Worm (Caenorhabditis elegans) whole organism, L2 larva: Measurements from ENCODE around the gene twk-48.
A peak's percentile ranks its signal among the peaks of the same experiment; 100 is the strongest.

Experiments
- C34F6.9 ChIP-seq: fragments of 150-350 bp; optimal IDR thresholded peaks from 2 replicates; lab custom pipeline; 2014; ENCODE audit warnings: missing biosample characterization, missing genetic modification characterization
- R02D3.7 ChIP-seq: fragments of 150-350 bp; optimal IDR thresholded peaks from 2 replicates; lab custom pipeline; 2014; ENCODE audit warnings: missing biosample characterization, missing genetic modification characterization
- Y55F3AM.14 ChIP-seq: fragments of 200-800 bp; sonication (Bioruptor generic); optimal IDR thresholded peaks from 2 replicates; lab custom pipeline; 2018; ENCODE audit warnings: mild to moderate bottlenecking, missing genetic modification characterization, missing compliant biosample characterization
- ZK546.5 ChIP-seq: sonication (generic microtip); optimal IDR thresholded peaks from 2 replicates; lab custom pipeline; 2017; ENCODE audit warnings: missing biosample characterization, missing genetic modification characterization
- alr-1 ChIP-seq: fragments of 150-350 bp; optimal IDR thresholded peaks from 2 replicates; lab custom pipeline; 2014; ENCODE audit warnings: missing biosample characterization, missing genetic modification characterization
- aly-2 ChIP-seq: fragments of 150-350 bp; optimal IDR thresholded peaks from 2 replicates; lab custom pipeline; 2014; ENCODE audit warnings: missing biosample characterization, missing genetic modification characterization
- ama-1 ChIP-seq: fragments of 150-350 bp; optimal IDR thresholded peaks from 2 replicates; lab custom pipeline; 2018; ENCODE audit warnings: inconsistent platforms
- blmp-1 ChIP-seq: sonication (generic microtip); optimal IDR thresholded peaks from 2 replicates; lab custom pipeline; 2017; ENCODE audit warnings: missing genetic modification characterization, mild to moderate bottlenecking, missing compliant biosample characterization, antibody characterized with exemption, moderate library complexity; ENCODE audit not compliant: insufficient read depth
- ceh-16 ChIP-seq: fragments of 150-350 bp; optimal IDR thresholded peaks from 2 replicates; lab custom pipeline; 2014; ENCODE audit warnings: missing biosample characterization, missing genetic modification characterization
- ceh-82 ChIP-seq: fragments of 150-350 bp; optimal IDR thresholded peaks from 2 replicates; lab custom pipeline; 2014; ENCODE audit warnings: missing biosample characterization, missing genetic modification characterization
- crh-2 ChIP-seq: sonication (generic microtip); optimal IDR thresholded peaks from 2 replicates; lab custom pipeline; 2017; ENCODE audit warnings: missing biosample characterization, missing genetic modification characterization
- dmd-4 ChIP-seq: sonication (generic microtip); optimal IDR thresholded peaks from 2 replicates; lab custom pipeline; 2017; ENCODE audit warnings: missing biosample characterization, missing genetic modification characterization
- egl-27 ChIP-seq: sonication (generic microtip); optimal IDR thresholded peaks from 3 replicates; lab custom pipeline; 2017; ENCODE audit warnings: missing biosample characterization, missing genetic modification reagents, missing genetic modification characterization
- elt-1 ChIP-seq: fragments of 150-350 bp; optimal IDR thresholded peaks from 2 replicates; lab custom pipeline; 2014; ENCODE audit warnings: missing biosample characterization, missing genetic modification characterization
- fos-1 ChIP-seq: fragments of 150-350 bp; optimal IDR thresholded peaks from 2 replicates; lab custom pipeline; 2014; ENCODE audit warnings: missing biosample characterization, missing genetic modification characterization
- gmeb-1 ChIP-seq: fragments of 150-350 bp; optimal IDR thresholded peaks from 2 replicates; lab custom pipeline; 2014; ENCODE audit warnings: missing biosample characterization, missing genetic modification characterization
- lin-11 ChIP-seq: fragments of 150-350 bp; sonication (generic microtip); optimal IDR thresholded peaks from 2 replicates; lab custom pipeline; 2014; ENCODE audit warnings: missing biosample characterization, missing genetic modification characterization, inconsistent platforms, mixed read lengths
- lin-13 ChIP-seq: fragments of 150-350 bp; optimal IDR thresholded peaks from 2 replicates; lab custom pipeline; 2014; ENCODE audit warnings: missing biosample characterization, missing genetic modification reagents, missing genetic modification characterization
- lin-39 ChIP-seq: fragments of 150-350 bp; optimal IDR thresholded peaks from 2 replicates; lab custom pipeline; 2014; ENCODE audit warnings: missing biosample characterization, missing genetic modification reagents, missing genetic modification characterization
- lsy-2 ChIP-seq, 2 experiments: fragments of 150-350 bp in 1 of 2; sonication (generic microtip) in 1 of 2; optimal IDR thresholded peaks; 2 replicates each; lab custom pipeline; 2014 to 2017; ENCODE audit warnings: missing biosample characterization in 2 of 2, missing genetic modification characterization in 2 of 2
- mab-5 ChIP-seq: fragments of 150-350 bp; optimal IDR thresholded peaks from 2 replicates; lab custom pipeline; 2014; ENCODE audit warnings: missing biosample characterization, missing genetic modification characterization
- mbf-1 ChIP-seq: sonication (generic microtip); optimal IDR thresholded peaks from 2 replicates; lab custom pipeline; 2017; ENCODE audit warnings: missing biosample characterization, missing genetic modification characterization
- mdl-1 ChIP-seq, 2 experiments: fragments of 150-350 bp in 1 of 2; sonication (generic microtip) in 1 of 2; optimal IDR thresholded peaks; 2 replicates each; lab custom pipeline; 2017; ENCODE audit warnings: missing biosample characterization in 2 of 2, missing genetic modification characterization in 2 of 2
- nhr-10 ChIP-seq: sonication (generic microtip); optimal IDR thresholded peaks from 2 replicates; lab custom pipeline; 2017; ENCODE audit warnings: missing biosample characterization, missing genetic modification characterization
- nhr-11 ChIP-seq: fragments of 150-350 bp; optimal IDR thresholded peaks from 2 replicates; lab custom pipeline; 2014; ENCODE audit warnings: missing biosample characterization, missing genetic modification characterization
- nhr-12 ChIP-seq: fragments of 150-350 bp; optimal IDR thresholded peaks from 2 replicates; lab custom pipeline; 2014; ENCODE audit warnings: missing biosample characterization, missing genetic modification characterization
- nhr-129 ChIP-seq: fragments of 150-350 bp; optimal IDR thresholded peaks from 2 replicates; lab custom pipeline; 2014; ENCODE audit warnings: missing biosample characterization, missing genetic modification characterization
- nhr-23 ChIP-seq: fragments of 150-350 bp; optimal IDR thresholded peaks from 2 replicates; lab custom pipeline; 2014; ENCODE audit warnings: missing biosample characterization, missing genetic modification reagents, missing genetic modification characterization
- nhr-237 ChIP-seq: fragments of 150-350 bp; optimal IDR thresholded peaks from 2 replicates; lab custom pipeline; 2014; ENCODE audit warnings: missing biosample characterization, missing genetic modification characterization
- nhr-25 ChIP-seq: fragments of 150-350 bp; sonication (generic microtip); optimal IDR thresholded peaks from 3 replicates; lab custom pipeline; 2014; ENCODE audit warnings: missing biosample characterization, missing genetic modification characterization
- nhr-6 ChIP-seq: fragments of 150-350 bp; optimal IDR thresholded peaks from 2 replicates; lab custom pipeline; 2014; ENCODE audit warnings: missing biosample characterization, missing genetic modification characterization
- nhr-77 ChIP-seq: fragments of 150-350 bp; optimal IDR thresholded peaks from 2 replicates; lab custom pipeline; 2014; ENCODE audit warnings: missing biosample characterization, missing genetic modification characterization
- peb-1 ChIP-seq: fragments of 150-350 bp; optimal IDR thresholded peaks from 2 replicates; lab custom pipeline; 2014; ENCODE audit warnings: missing biosample characterization, missing genetic modification characterization
- sem-4 ChIP-seq: fragments of 150-350 bp; optimal IDR thresholded peaks from 2 replicates; lab custom pipeline; 2014; ENCODE audit warnings: missing biosample characterization, missing genetic modification reagents, missing genetic modification characterization
- skn-1 ChIP-seq: sonication (generic microtip); optimal IDR thresholded peaks from 2 replicates; lab custom pipeline; 2017; ENCODE audit warnings: missing biosample characterization, missing genetic modification characterization
- sma-3 ChIP-seq: sonication (generic microtip); optimal IDR thresholded peaks from 2 replicates; lab custom pipeline; 2016; ENCODE audit warnings: missing genetic modification reagents, missing genetic modification characterization, missing compliant biosample characterization
- sma-9 ChIP-seq, 2 experiments: fragments of 150-350 bp in 1 of 2; sonication (generic microtip) in 1 of 2; optimal IDR thresholded peaks; 2 replicates each; lab custom pipeline; 2014 to 2016; ENCODE audit warnings: missing genetic modification characterization in 2 of 2, mild to moderate bottlenecking in 1 of 2, missing biosample characterization in 1 of 2, missing compliant biosample characterization in 1 of 2, missing genetic modification reagents in 1 of 2, moderate library complexity in 1 of 2
- unc-39 ChIP-seq: fragments of 150-350 bp; optimal IDR thresholded peaks from 2 replicates; lab custom pipeline; 2014; ENCODE audit warnings: missing biosample characterization, missing genetic modification characterization
- unc-55 ChIP-seq: fragments of 150-350 bp; sonication (generic microtip); optimal IDR thresholded peaks from 3 replicates; lab custom pipeline; 2014; ENCODE audit warnings: missing biosample characterization, missing genetic modification reagents, missing genetic modification characterization
- unc-62 ChIP-seq: fragments of 150-350 bp; optimal IDR thresholded peaks from 2 replicates; lab custom pipeline; 2014; ENCODE audit warnings: missing biosample characterization, missing genetic modification reagents, missing genetic modification characterization
- zag-1 ChIP-seq: fragments of 150-350 bp; optimal IDR thresholded peaks from 2 replicates; lab custom pipeline; 2014; ENCODE audit warnings: missing biosample characterization, missing genetic modification characterization
- ztf-1 ChIP-seq: fragments of 200-800 bp; sonication (Bioruptor generic); conservative IDR thresholded peaks from 2 replicates; pipeline ENCODE4 v1.3.6; 2022; ENCODE audit warnings: missing genetic modification characterization, missing compliant biosample characterization
- ztf-4 ChIP-seq: fragments of 150-350 bp; optimal IDR thresholded peaks from 2 replicates; lab custom pipeline; 2014; ENCODE audit warnings: missing biosample characterization, missing genetic modification characterization

Gene twk-48

ce11 chrIII:9892855-9893254 lies 32.3 kb downstream of the twk-48 start, which contains the start of gene mam-7:
Gene mam-7 (plus strand): TSS chrIII:9893155.
- no peak for TF ChIP-seq lin-13
- TF ChIP-seq Y55F3AM.14 (GFP tag; lab: Kevin White, UChicago): no peak
- no peak for TF ChIP-seq alr-1 (tag; lab: Kevin White, UChicago)
- no peak for TF ChIP-seq lsy-2 (tag; optimal IDR thresholded peaks at IDR 0.05; lab: Kevin White, UChicago)
- no peak for TF ChIP-seq ceh-82
- no peak for TF ChIP-seq mbf-1

- TF ChIP-seq sem-4 (tag; lab: Kevin White, UChicago): no peak
- TF ChIP-seq Y55F3AM.14 (GFP tag; lab: Kevin White, UChicago): no peak
- TF ChIP-seq gmeb-1: no peak
- TF ChIP-seq mbf-1: no peak
- no peak for TF ChIP-seq ama-1
- TF ChIP-seq sma-3 (GFP tag; lab: Kevin White, UChicago): no peak
- no peak for TF ChIP-seq unc-62 (GFP tag; lab: Kevin White, UChicago)
- TF ChIP-seq nhr-11 (tag; lab: Kevin White, UChicago): no peak
- no peak for TF ChIP-seq egl-27 (tag; lab: Kevin White, UChicago)
- TF ChIP-seq mdl-1 (tag; optimal IDR thresholded peaks at IDR 0.05; lab: Kevin White, UChicago): no peak
These were observed 39.2 kb downstream of the twk-48 start for ce11 chrIII:9899720-9900119.

ce11 chrIII:9903694-9904292 lies 43.3 kb downstream of the twk-48 start:
- TF ChIP-seq lin-13 (no peak), crh-2 (tag; lab: Kevin White, UChicago) (peak; percentile 21), nhr-11 (tag; lab: Kevin White, UChicago) (no peak), Y55F3AM.14 (GFP tag; lab: Kevin White, UChicago) (no peak), fos-1 (tag; lab: Kevin White, UChicago) (peak; percentile 59), blmp-1 (tag; lab: Kevin White, UChicago) (no peak), aly-2 (no peak), lin-39 (tag; lab: Kevin White, UChicago) (no peak), ama-1 (no peak), skn-1 (tag; lab: Kevin White, UChicago) (no peak), elt-1 (tag; lab: Kevin White, UChicago) (no peak), nhr-25 (tag; lab: Kevin White, UChicago) (no peak), R02D3.7 (tag; lab: Kevin White, UChicago) (no peak), alr-1 (tag; lab: Kevin White, UChicago) (no peak), sma-3 (GFP tag; lab: Kevin White, UChicago) (no peak), nhr-10 (tag; lab: Kevin White, UChicago) (no peak), gmeb-1 (peak; percentile 26), C34F6.9 (tag; lab: Kevin White, UChicago) (peak; percentile 49), unc-55 (peak; percentile 42)

ce11 chrIII:9905307-9905706 lies 44.8 kb downstream of the twk-48 start:
- TF ChIP-seq nhr-23 (tag; lab: Kevin White, UChicago) (no peak), egl-27 (tag; lab: Kevin White, UChicago) (no peak), nhr-77 (tag; lab: Kevin White, UChicago) (no peak), lsy-2 (tag; optimal IDR thresholded peaks at IDR 0.05; lab: Kevin White, UChicago) (no peak), ceh-16 (no peak), dmd-4 (tag; lab: Kevin White, UChicago) (no peak), mdl-1 (tag; optimal IDR thresholded peaks at IDR 0.05; lab: Kevin White, UChicago) (no peak), nhr-237 (tag; lab: Kevin White, UChicago) (no peak), ZK546.5 (tag; lab: Kevin White, UChicago) (no peak), aly-2 (no peak), lin-13 (no peak), Y55F3AM.14 (GFP tag; lab: Kevin White, UChicago) (no peak), C34F6.9 (tag; lab: Kevin White, UChicago) (peak; percentile 66), unc-55 (peak; percentile 3), ama-1 (peak; percentile 16), peb-1 (no peak), nhr-129 (tag; lab: Kevin White, UChicago) (peak; percentile 78), nhr-25 (tag; lab: Kevin White, UChicago) (no peak), nhr-6 (no peak), mbf-1 (no peak), R02D3.7 (tag; lab: Kevin White, UChicago) (no peak), nhr-11 (tag; lab: Kevin White, UChicago) (no peak), ztf-1 (no peak), sem-4 (tag; lab: Kevin White, UChicago) (no peak), elt-1 (tag; lab: Kevin White, UChicago) (no peak), fos-1 (tag; lab: Kevin White, UChicago) (peak; percentile 16), ztf-4 (tag; lab: Kevin White, UChicago) (no peak), lin-39 (tag; lab: Kevin White, UChicago) (no peak), unc-39 (tag; lab: Kevin White, UChicago) (no peak), zag-1 (tag; lab: Kevin White, UChicago) (no peak), lin-11 (no peak), nhr-12 (tag; lab: Kevin White, UChicago) (no peak), mab-5 (tag; lab: Kevin White, UChicago) (no peak), sma-9 (GFP tag; optimal IDR thresholded peaks at IDR 0.05; lab: Kevin White, UChicago) (peak; percentile 8), sma-9 (tag; optimal IDR thresholded peaks at IDR 0.05; lab: Kevin White, UChicago) (no peak)
